Fruit fly (Drosophila melanogaster) whole organism: Measurements from ENCODE around the gene CG43736.

ENCODE experiments used
- Dll ChIP-seq: fragments of >200 bp; optimal IDR thresholded peaks from 2 replicates; lab custom pipeline; 2017
- psq ChIP-seq: fragments of >200 bp; optimal IDR thresholded peaks from 2 replicates; lab custom pipeline; 2017
- usp ChIP-seq: fragments of >200 bp; optimal IDR thresholded peaks from 2 replicates; lab custom pipeline; 2017; ENCODE audit warnings: missing biosample characterization, missing genetic modification characterization, mixed read lengths

- no peak for TF ChIP-seq Dll
- TF ChIP-seq usp: no peak
- no peak for TF ChIP-seq psq
Measured at dm6 chrX:6860413-6861089, 3.1 kb upstream of the CG43736 start.
